Fruit fly (Drosophila melanogaster): ENCODE data around the gene Targ2.

Gene Targ2

dm6 chr3L:21204581-21205495 lies 1.8 kb upstream of the Targ2 start:
- TF ChIP-seq sv (GFP tag; optimal IDR thresholded peaks at IDR 0.05) (no peak), ey (GFP tag; optimal IDR thresholded peaks at IDR 0.05) (no peak), Rel (GFP tag; optimal IDR thresholded peaks at IDR 0.05) (no peak), Rel (tag; optimal IDR thresholded peaks at IDR 0.05) (peak; percentile 54)

dm6 chr3L:21202029-21202776 lies 829 bp downstream of the Targ2 start:
- no peak for TF ChIP-seq fru (GFP tag; optimal IDR thresholded peaks at IDR 0.05)
- no peak for TF ChIP-seq CG9705 (GFP tag; optimal IDR thresholded peaks at IDR 0.05)
- no peak for TF ChIP-seq Mio (GFP tag; optimal IDR thresholded peaks at IDR 0.05)
- no peak for TF ChIP-seq jim (GFP tag; optimal IDR thresholded peaks at IDR 0.05)
- no peak for TF ChIP-seq CrebA (GFP tag; optimal IDR thresholded peaks at IDR 0.05; ENCODE audit: borderline replicate concordance)
- no peak for TF ChIP-seq Dif (GFP tag; optimal IDR thresholded peaks at IDR 0.05; ENCODE audit: partially characterized antibody)
- no peak for TF ChIP-seq OdsH (GFP tag; optimal IDR thresholded peaks at IDR 0.05)
- TF ChIP-seq sage (GFP tag; optimal IDR thresholded peaks at IDR 0.05) = no peak
- TF ChIP-seq h (GFP tag; optimal IDR thresholded peaks at IDR 0.05) = no peak
- no peak for TF ChIP-seq Sp1 (GFP tag; optimal IDR thresholded peaks at IDR 0.05)
- no peak for TF ChIP-seq CG32264 (GFP tag; optimal IDR thresholded peaks at IDR 0.05)
- no peak for TF ChIP-seq N (GFP tag; optimal IDR thresholded peaks at IDR 0.05)
- TF ChIP-seq Jra (GFP tag; optimal IDR thresholded peaks at IDR 0.05) = no peak
- TF ChIP-seq usp (GFP tag; optimal IDR thresholded peaks at IDR 0.05) = no peak
- TF ChIP-seq dl (GFP tag; optimal IDR thresholded peaks at IDR 0.05; ENCODE audit: insufficient read depth in 1 of 2, partially characterized antibody in 2 of 2) = no peak
- no peak for TF ChIP-seq ey (GFP tag; optimal IDR thresholded peaks at IDR 0.05)
- no peak for TF ChIP-seq Rel (GFP tag; optimal IDR thresholded peaks at IDR 0.05)
- no peak for TF ChIP-seq Rel (tag; optimal IDR thresholded peaks at IDR 0.05)

- TF ChIP-seq h (GFP tag; optimal IDR thresholded peaks at IDR 0.05) (no peak), Myc (optimal IDR thresholded peaks at IDR 0.05) (no peak), Hnf4 (GFP tag; optimal IDR thresholded peaks at IDR 0.05) (no peak), jim (GFP tag; optimal IDR thresholded peaks at IDR 0.05) (no peak), sage (GFP tag; optimal IDR thresholded peaks at IDR 0.05) (no peak), OdsH (GFP tag; optimal IDR thresholded peaks at IDR 0.05) (no peak), HLH106 (tag; optimal IDR thresholded peaks at IDR 0.05) (no peak)
These were observed 1.7 kb downstream of the Targ2 start for dm6 chr3L:21201246-21201896.

- TF ChIP-seq Dif (GFP tag; optimal IDR thresholded peaks at IDR 0.05; ENCODE audit: partially characterized antibody) (peak; percentile 13), psq (GFP tag; optimal IDR thresholded peaks at IDR 0.05) (no peak)
These were observed 2.4 kb downstream of the Targ2 start for dm6 chr3L:21200587-21200986.

- TF ChIP-seq fru (GFP tag; optimal IDR thresholded peaks at IDR 0.05) (no peak), br (GFP tag; optimal IDR thresholded peaks at IDR 0.05) (peak; percentile 49), Rel (GFP tag; optimal IDR thresholded peaks at IDR 0.05) (no peak), Rel (tag; optimal IDR thresholded peaks at IDR 0.05) (peak; percentile 38), foxo (GFP tag; optimal IDR thresholded peaks at IDR 0.05) (peak in 1 of 2 experiments; percentile 29), sv (GFP tag; optimal IDR thresholded peaks at IDR 0.05) (peak; percentile 6), OdsH (GFP tag; optimal IDR thresholded peaks at IDR 0.05) (peak; percentile 68), rgr (GFP tag; optimal IDR thresholded peaks at IDR 0.05) (peak; percentile 82), GATAd (GFP tag; optimal IDR thresholded peaks at IDR 0.05) (peak; percentile 36), Mio (GFP tag; optimal IDR thresholded peaks at IDR 0.05) (no peak), CG9705 (GFP tag; optimal IDR thresholded peaks at IDR 0.05) (no peak), pan (optimal IDR thresholded peaks at IDR 0.05) (no peak), Dfd (GFP tag; optimal IDR thresholded peaks at IDR 0.05) (no peak), Vsx2 (GFP tag; optimal IDR thresholded peaks at IDR 0.05; ENCODE audit: partially characterized antibody) (no peak), Hr83 (GFP tag; optimal IDR thresholded peaks at IDR 0.05; ENCODE audit: poor library complexity, severe bottlenecking) (peak; percentile 58), jim (GFP tag; optimal IDR thresholded peaks at IDR 0.05) (no peak), ey (GFP tag; optimal IDR thresholded peaks at IDR 0.05) (peak; percentile 43), N (GFP tag; optimal IDR thresholded peaks at IDR 0.05) (no peak), h (GFP tag; optimal IDR thresholded peaks at IDR 0.05) (peak; percentile 15), Myc (optimal IDR thresholded peaks at IDR 0.05) (peak; percentile 64), woc (GFP tag; optimal IDR thresholded peaks at IDR 0.05) (no peak), CrebA (GFP tag; optimal IDR thresholded peaks at IDR 0.05; ENCODE audit: borderline replicate concordance) (no peak), sage (GFP tag; optimal IDR thresholded peaks at IDR 0.05) (no peak), dl (GFP tag; optimal IDR thresholded peaks at IDR 0.05; ENCODE audit: insufficient read depth in 1 of 2, partially characterized antibody in 2 of 2) (no peak), Jra (GFP tag; optimal IDR thresholded peaks at IDR 0.05) (no peak), usp (GFP tag; optimal IDR thresholded peaks at IDR 0.05) (no peak), dsf (GFP tag; optimal IDR thresholded peaks at IDR 0.05; ENCODE audit: borderline replicate concordance) (peak; percentile 62), Abd-B (GFP tag; optimal IDR thresholded peaks at IDR 0.05) (no peak), Hnf4 (GFP tag; optimal IDR thresholded peaks at IDR 0.05) (peak; percentile 73), brk (GFP tag; optimal IDR thresholded peaks at IDR 0.05) (no peak)
These were observed 6.5 kb downstream of the Targ2 start, which contains the start of the genes Targ3 and park for dm6 chr3L:21196563-21196962. TSS of gene Targ3 (plus strand) at chr3L:21196831. TSS of gene park (minus strand) at chr3L:21196853.

All from whole organism, wandering third instar larva.